Worm (Caenorhabditis elegans) whole organism, L3 larva: Measurements from ENCODE around the gene dsb-2.
A peak's percentile ranks its signal among the peaks of the same experiment; 100 is the strongest.

Source experiments
- R02D3.7 ChIP-seq: fragments of 150-350 bp; optimal IDR thresholded peaks from 2 replicates; lab custom pipeline; 2014; ENCODE audit warnings: missing biosample characterization, missing genetic modification characterization
- ZK546.5 ChIP-seq: sonication (generic microtip); optimal IDR thresholded peaks from 2 replicates; lab custom pipeline; 2017; ENCODE audit warnings: missing biosample characterization, missing genetic modification characterization
- aly-2 ChIP-seq: fragments of 150-350 bp; optimal IDR thresholded peaks from 2 replicates; lab custom pipeline; 2014; ENCODE audit warnings: missing biosample characterization, missing genetic modification characterization
- ama-1 ChIP-seq: fragments of 150-350 bp; optimal IDR thresholded peaks from 2 replicates; lab custom pipeline; 2018
- ceh-16 ChIP-seq: sonication (generic microtip); optimal IDR thresholded peaks from 2 replicates; lab custom pipeline; 2017; ENCODE audit warnings: missing biosample characterization, missing genetic modification characterization
- ceh-28 ChIP-seq: fragments of 150-350 bp; optimal IDR thresholded peaks from 2 replicates; lab custom pipeline; 2014; ENCODE audit warnings: missing biosample characterization, missing genetic modification reagents, missing genetic modification characterization
- ceh-82 ChIP-seq: fragments of 150-350 bp; optimal IDR thresholded peaks from 2 replicates; lab custom pipeline; 2014; ENCODE audit warnings: missing biosample characterization, missing genetic modification characterization
- ceh-9 ChIP-seq: sonication (generic microtip); optimal IDR thresholded peaks from 2 replicates; lab custom pipeline; 2018; ENCODE audit warnings: missing biosample characterization, missing genetic modification characterization
- daf-12 ChIP-seq: fragments of 150-350 bp; optimal IDR thresholded peaks from 2 replicates; lab custom pipeline; 2014; ENCODE audit warnings: missing biosample characterization, missing genetic modification reagents, missing genetic modification characterization
- egl-27 ChIP-seq: sonication (generic microtip); optimal IDR thresholded peaks from 4 replicates; lab custom pipeline; 2017; ENCODE audit warnings: missing biosample characterization, missing genetic modification reagents, missing genetic modification characterization
- egl-5 ChIP-seq: fragments of 150-350 bp; optimal IDR thresholded peaks from 2 replicates; lab custom pipeline; 2017; ENCODE audit warnings: missing biosample characterization, missing genetic modification reagents, missing genetic modification characterization, inconsistent platforms
- elt-1 ChIP-seq: fragments of 150-350 bp; optimal IDR thresholded peaks from 2 replicates; lab custom pipeline; 2014; ENCODE audit warnings: missing biosample characterization, missing genetic modification characterization
- elt-2 ChIP-seq: sonication (generic microtip); optimal IDR thresholded peaks from 2 replicates; lab custom pipeline; 2016; ENCODE audit warnings: missing genetic modification reagents, mild to moderate bottlenecking, missing genetic modification characterization, missing compliant biosample characterization
- elt-3 ChIP-seq, 3 experiments: fragments of 150-350 bp in 1 of 3; sonication (generic microtip) in 2 of 3; optimal IDR thresholded peaks; 2 replicates in 2 of 3; 4 replicates in 1 of 3; lab custom pipeline; 2014 to 2017; ENCODE audit warnings: missing biosample characterization in 3 of 3, missing genetic modification characterization in 3 of 3
- eor-1 ChIP-seq, 2 experiments: fragments of 150-350 bp; optimal IDR thresholded peaks; 2 replicates each; lab custom pipeline; 2014 to 2018; ENCODE audit warnings: missing biosample characterization in 2 of 2, missing genetic modification characterization in 2 of 2
- fkh-10 ChIP-seq: sonication (generic microtip); optimal IDR thresholded peaks from 2 replicates; lab custom pipeline; 2017; ENCODE audit warnings: missing biosample characterization, missing genetic modification reagents, missing genetic modification characterization
- fkh-2 ChIP-seq: fragments of 150-350 bp; optimal IDR thresholded peaks from 2 replicates; lab custom pipeline; 2014; ENCODE audit warnings: missing biosample characterization, missing genetic modification reagents, missing genetic modification characterization
- fos-1 ChIP-seq: fragments of 150-350 bp; optimal IDR thresholded peaks from 2 replicates; lab custom pipeline; 2014; ENCODE audit warnings: missing biosample characterization, missing genetic modification characterization
- hmg-11 ChIP-seq: sonication (generic microtip); optimal IDR thresholded peaks from 2 replicates; lab custom pipeline; 2016; ENCODE audit warnings: missing genetic modification characterization, missing compliant biosample characterization
- jun-1 ChIP-seq: fragments of 150-350 bp; optimal IDR thresholded peaks from 2 replicates; lab custom pipeline; 2014; ENCODE audit warnings: missing biosample characterization, missing genetic modification reagents, missing genetic modification characterization
- lin-15B ChIP-seq: fragments of 150-350 bp; optimal IDR thresholded peaks from 2 replicates; lab custom pipeline; 2014; ENCODE audit warnings: missing biosample characterization, missing genetic modification characterization
- lin-39 ChIP-seq: fragments of 150-350 bp; optimal IDR thresholded peaks from 2 replicates; lab custom pipeline; 2018; ENCODE audit warnings: missing biosample characterization, missing genetic modification reagents, missing genetic modification characterization
- lsy-12 ChIP-seq: sonication (generic microtip); optimal IDR thresholded peaks from 2 replicates; lab custom pipeline; 2016; ENCODE audit warnings: mild to moderate bottlenecking, missing genetic modification characterization, missing compliant biosample characterization
- mdl-1 ChIP-seq: fragments of 150-350 bp; optimal IDR thresholded peaks from 2 replicates; lab custom pipeline; 2014; ENCODE audit warnings: missing biosample characterization, missing genetic modification characterization
- mml-1 ChIP-seq: fragments of 150-350 bp; sonication (generic microtip); optimal IDR thresholded peaks from 3 replicates; lab custom pipeline; 2014; ENCODE audit warnings: missing biosample characterization, missing genetic modification characterization
- nfya-1 ChIP-seq: sonication (generic microtip); optimal IDR thresholded peaks from 2 replicates; lab custom pipeline; 2017; ENCODE audit warnings: missing genetic modification characterization, mild to moderate bottlenecking, missing compliant biosample characterization, antibody characterized with exemption, moderate library complexity; ENCODE audit not compliant: insufficient read depth
- nhr-11 ChIP-seq: fragments of 150-350 bp; optimal IDR thresholded peaks from 2 replicates; lab custom pipeline; 2014; ENCODE audit warnings: missing biosample characterization, missing genetic modification characterization
- nhr-12 ChIP-seq: fragments of 150-350 bp; optimal IDR thresholded peaks from 2 replicates; lab custom pipeline; 2014; ENCODE audit warnings: missing biosample characterization, missing genetic modification characterization
- nhr-23 ChIP-seq: fragments of 150-350 bp; optimal IDR thresholded peaks from 2 replicates; lab custom pipeline; 2014; ENCODE audit warnings: missing biosample characterization, missing genetic modification reagents, missing genetic modification characterization
- nhr-237 ChIP-seq: fragments of 150-350 bp; optimal IDR thresholded peaks from 2 replicates; lab custom pipeline; 2014; ENCODE audit warnings: missing biosample characterization, missing genetic modification characterization
- nhr-25 ChIP-seq: sonication (generic microtip); optimal IDR thresholded peaks from 2 replicates; lab custom pipeline; 2017; ENCODE audit warnings: missing biosample characterization, missing genetic modification characterization
- nhr-28 ChIP-seq: fragments of 150-350 bp; optimal IDR thresholded peaks from 2 replicates; lab custom pipeline; 2014; ENCODE audit warnings: missing biosample characterization, missing genetic modification characterization
- nhr-43 ChIP-seq: sonication (generic microtip); optimal IDR thresholded peaks from 2 replicates; lab custom pipeline; 2016; ENCODE audit warnings: mild to moderate bottlenecking, missing genetic modification characterization, missing compliant biosample characterization; ENCODE audit not compliant: poor library complexity, severe bottlenecking
- nhr-67 ChIP-seq: fragments of 150-350 bp; optimal IDR thresholded peaks from 2 replicates; lab custom pipeline; 2014; ENCODE audit warnings: missing biosample characterization, missing genetic modification characterization
- nhr-76 ChIP-seq: fragments of 150-350 bp; sonication (generic microtip); optimal IDR thresholded peaks from 5 replicates; lab custom pipeline; 2014; ENCODE audit warnings: missing biosample characterization, missing genetic modification characterization
- nhr-77 ChIP-seq: fragments of 150-350 bp; optimal IDR thresholded peaks from 2 replicates; lab custom pipeline; 2014; ENCODE audit warnings: missing biosample characterization, missing genetic modification characterization
- pha-4 ChIP-seq: fragments of 150-350 bp; optimal IDR thresholded peaks from 2 replicates; lab custom pipeline; 2014; ENCODE audit warnings: missing biosample characterization, missing genetic modification reagents, missing genetic modification characterization
- pqm-1 ChIP-seq: fragments of 150-350 bp; optimal IDR thresholded peaks from 2 replicates; lab custom pipeline; 2017; ENCODE audit warnings: missing biosample characterization, missing genetic modification characterization, inconsistent platforms
- sea-2 ChIP-seq: fragments of 150-350 bp; sonication (generic microtip); optimal IDR thresholded peaks from 4 replicates; lab custom pipeline; 2014; ENCODE audit warnings: missing biosample characterization, missing genetic modification reagents, missing genetic modification characterization
- skn-1 ChIP-seq: fragments of 150-350 bp; optimal IDR thresholded peaks from 2 replicates; lab custom pipeline; 2014; ENCODE audit warnings: missing biosample characterization, missing genetic modification characterization
- snpc-4 ChIP-seq: fragments of 150-350 bp; optimal IDR thresholded peaks from 2 replicates; lab custom pipeline; 2014; ENCODE audit warnings: missing biosample characterization, missing genetic modification characterization
- tbx-2 ChIP-seq: sonication (generic microtip); optimal IDR thresholded peaks from 2 replicates; lab custom pipeline; 2016; ENCODE audit warnings: mild to moderate bottlenecking, missing genetic modification characterization, missing compliant biosample characterization
- unc-39 ChIP-seq: sonication (generic microtip); optimal IDR thresholded peaks from 4 replicates; lab custom pipeline; 2017; ENCODE audit warnings: missing biosample characterization, missing genetic modification characterization
- unc-62 ChIP-seq: fragments of 150-350 bp; sonication (generic microtip); optimal IDR thresholded peaks from 4 replicates; lab custom pipeline; 2014; ENCODE audit warnings: missing biosample characterization, missing genetic modification reagents, missing genetic modification characterization
- zag-1 ChIP-seq: fragments of 150-350 bp; optimal IDR thresholded peaks from 2 replicates; lab custom pipeline; 2014; ENCODE audit warnings: missing biosample characterization, missing genetic modification characterization
- ztf-11 ChIP-seq: fragments of 150-350 bp; optimal IDR thresholded peaks from 2 replicates; lab custom pipeline; 2014; ENCODE audit warnings: missing biosample characterization, missing genetic modification characterization
- ztf-4 ChIP-seq: fragments of 150-350 bp; optimal IDR thresholded peaks from 2 replicates; lab custom pipeline; 2014; ENCODE audit warnings: missing biosample characterization, missing genetic modification characterization

The dsb-2 gene

DNA sequence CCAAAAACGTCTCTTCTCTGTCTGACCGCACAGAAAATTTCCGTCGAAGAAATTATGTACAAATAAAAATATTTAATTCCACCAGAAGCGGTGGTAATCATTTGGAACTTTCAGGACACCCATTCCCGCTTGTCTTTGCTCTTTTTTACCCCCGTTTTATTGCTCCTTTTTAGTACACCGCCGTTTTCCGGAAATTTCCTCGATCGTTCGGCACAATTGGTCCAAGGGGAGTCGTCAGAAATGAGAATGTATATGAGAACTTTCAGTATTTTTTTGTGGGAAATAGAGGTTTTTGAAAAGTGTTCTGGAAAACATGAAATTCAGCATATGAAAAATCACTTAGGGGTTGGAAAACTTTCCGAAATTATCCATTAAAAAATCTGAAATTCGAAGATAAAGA, 30.1 kb upstream of the dsb-2 start:
- TF ChIP-seq nhr-43 (tag; lab: Kevin White, UChicago) = no peak
- no peak for TF ChIP-seq jun-1 (tag; lab: Kevin White, UChicago)
- no peak for TF ChIP-seq unc-39 (tag; lab: Kevin White, UChicago)
- no peak for TF ChIP-seq nhr-28 (tag; lab: Kevin White, UChicago)
- no peak for TF ChIP-seq lin-15B (tag; lab: Kevin White, UChicago)
- TF ChIP-seq sea-2 = no peak
- TF ChIP-seq mml-1 = no peak
- TF ChIP-seq mdl-1 (tag; lab: Kevin White, UChicago) = no peak
- TF ChIP-seq nhr-23 (tag; lab: Kevin White, UChicago) = no peak
- TF ChIP-seq nhr-77 = no peak
- TF ChIP-seq ceh-16 (tag; lab: Kevin White, UChicago) = no peak
- TF ChIP-seq elt-2 (tag; lab: Kevin White, UChicago) = no peak
- no peak for TF ChIP-seq nhr-67 (tag; lab: Kevin White, UChicago)
- TF ChIP-seq elt-1 (tag; lab: Kevin White, UChicago) = no peak
- no peak for TF ChIP-seq fkh-10 (GFP tag; lab: Kevin White, UChicago)
- TF ChIP-seq nhr-11 (tag; lab: Kevin White, UChicago) = no peak

DNA sequence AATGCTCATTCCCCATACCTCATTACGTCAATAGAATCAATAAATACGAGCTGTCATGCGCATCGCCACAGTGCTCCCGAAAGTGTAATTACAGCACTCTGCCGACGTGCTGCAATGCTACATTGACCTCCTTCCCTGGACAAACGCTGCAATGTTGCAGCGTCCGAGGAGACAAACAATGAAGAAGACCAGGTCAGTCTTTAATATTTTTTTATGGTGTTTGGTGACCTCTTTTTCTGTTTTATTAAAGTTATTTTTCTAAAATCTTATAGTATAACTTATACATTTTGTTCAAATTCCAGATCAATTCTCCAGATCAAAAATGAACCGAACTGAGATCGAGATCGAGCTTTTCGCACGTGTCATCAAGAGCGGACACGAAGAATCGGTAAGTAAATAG, 29.4 kb upstream of the dsb-2 start, which contains the start of gene sdz-26:
Gene sdz-26 (plus strand): TSS at position 301 of the 400 bp plus-strand sequence.
- TF ChIP-seq nhr-76 (no peak), elt-3 (tag; optimal IDR thresholded peaks at IDR 0.05; lab: Kevin White, UChicago) (no peak), egl-5 (no peak), eor-1 (tag; optimal IDR thresholded peaks at IDR 0.05; lab: Kevin White, UChicago) (no peak), lsy-12 (tag; lab: Kevin White, UChicago) (no peak)

DNA sequence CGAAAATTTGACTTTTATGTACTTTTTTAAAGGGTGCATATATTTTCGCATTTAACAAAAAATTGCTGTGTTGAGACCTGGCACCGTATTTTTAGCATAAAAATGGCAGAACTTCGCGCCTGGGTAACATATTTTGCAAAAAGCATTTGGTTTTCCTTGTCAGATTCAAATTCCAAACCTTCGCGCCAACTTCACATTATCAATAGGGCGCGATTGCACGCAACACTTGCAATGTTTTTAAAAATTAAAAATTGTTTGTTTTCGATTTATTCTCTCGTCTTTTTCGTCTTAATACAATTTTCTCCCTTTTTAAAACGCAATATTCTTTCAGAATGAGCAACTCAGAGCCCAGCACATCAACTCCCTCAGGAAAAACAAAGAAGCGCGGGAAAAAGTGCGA, 27.3 kb upstream of the dsb-2 start, which contains the start of gene mes-2:
Gene mes-2 (plus strand): TSS at position 330 of the 400 bp plus-strand sequence.
- TF ChIP-seq ceh-9 (tag; lab: Kevin White, UChicago) (no peak), nhr-12 (no peak), elt-2 (tag; lab: Kevin White, UChicago) (peak; percentile 21), nhr-25 (tag; lab: Kevin White, UChicago) (peak; percentile 64), nhr-67 (tag; lab: Kevin White, UChicago) (no peak), fkh-2 (tag; lab: Kevin White, UChicago) (no peak), nhr-237 (tag; lab: Kevin White, UChicago) (no peak), pha-4 (tag; lab: Kevin White, UChicago) (peak; percentile 93), lsy-12 (tag; lab: Kevin White, UChicago) (no peak), pqm-1 (tag; lab: Kevin White, UChicago) (peak; percentile 45), nhr-23 (tag; lab: Kevin White, UChicago) (peak; percentile 78), sea-2 (no peak), mdl-1 (tag; lab: Kevin White, UChicago) (no peak), egl-5 (peak; percentile 77), skn-1 (tag; lab: Kevin White, UChicago) (peak; percentile 79), elt-3 (tag; optimal IDR thresholded peaks at IDR 0.05; lab: Kevin White, UChicago) (no peak), unc-39 (tag; lab: Kevin White, UChicago) (no peak), fos-1 (tag; lab: Kevin White, UChicago) (no peak), eor-1 (tag; optimal IDR thresholded peaks at IDR 0.05; lab: Kevin White, UChicago) (no peak), nfya-1 (tag; lab: Kevin White, UChicago) (peak; percentile 82), snpc-4 (tag; lab: Kevin White, UChicago) (peak; percentile 78), ceh-28 (tag; lab: Kevin White, UChicago) (peak; percentile 41), nhr-76 (no peak), hmg-11 (tag; lab: Kevin White, UChicago) (peak; percentile 53), tbx-2 (no peak), mml-1 (no peak), ceh-82 (tag; lab: Kevin White, UChicago) (peak; percentile 50), egl-27 (tag; lab: Kevin White, UChicago) (no peak), R02D3.7 (tag; lab: Kevin White, UChicago) (peak; percentile 66), aly-2 (tag; lab: Kevin White, UChicago) (no peak), nhr-77 (no peak), ztf-11 (tag; lab: Kevin White, UChicago) (no peak), ztf-4 (tag; lab: Kevin White, UChicago) (no peak), unc-62 (GFP tag; lab: Kevin White, UChicago) (no peak), jun-1 (tag; lab: Kevin White, UChicago) (peak; percentile 0), nhr-11 (tag; lab: Kevin White, UChicago) (peak; percentile 10), lin-39 (tag; lab: Kevin White, UChicago) (peak; percentile 37), zag-1 (tag; lab: Kevin White, UChicago) (no peak), ceh-16 (tag; lab: Kevin White, UChicago) (no peak), nhr-28 (tag; lab: Kevin White, UChicago) (no peak), daf-12 (tag; lab: Kevin White, UChicago) (no peak), ZK546.5 (tag; lab: Kevin White, UChicago) (no peak), fkh-10 (GFP tag; lab: Kevin White, UChicago) (no peak), elt-1 (tag; lab: Kevin White, UChicago) (no peak), ama-1 (lab: Kevin White, UChicago) (no peak), nhr-43 (tag; lab: Kevin White, UChicago) (peak; percentile 60), lin-15B (tag; lab: Kevin White, UChicago) (peak; percentile 88)
- TF ChIP-seq, all 47 proteins: peak for 18
